Fruit fly (Drosophila melanogaster) whole organism, embryonic: Measurements from ENCODE around the gene CG43052.

ENCODE experiments used
- C15 ChIP-seq: fragments of 200-800 bp; sonication (Bioruptor generic); IDR thresholded peaks from 3 replicates; pipeline ENCODE4 v1.3.6; 2022; ENCODE audit warnings: missing biosample characterization, missing genetic modification characterization
- CG10431 ChIP-seq: fragments of 200-800 bp; sonication (Bioruptor generic); optimal IDR thresholded peaks from 3 replicates; lab custom pipeline; 2018; ENCODE audit warnings: missing biosample characterization, mild to moderate bottlenecking, missing genetic modification characterization
- CG11456 ChIP-seq: fragments of 200-800 bp; sonication (Bioruptor generic); IDR thresholded peaks from 3 replicates; pipeline ENCODE4 v1.3.6; 2022; ENCODE audit warnings: missing biosample characterization, missing genetic modification characterization
- CG11504 ChIP-seq: fragments of 200-800 bp; sonication (Bioruptor generic); optimal IDR thresholded peaks from 3 replicates; lab custom pipeline; 2019; ENCODE audit warnings: missing biosample characterization, mild to moderate bottlenecking, missing genetic modification characterization, moderate library complexity
- CG13123 ChIP-seq: fragments of 200-800 bp; sonication (Bioruptor generic); optimal IDR thresholded peaks from 2 replicates; lab custom pipeline; 2016; ENCODE audit warnings: missing biosample characterization, missing genetic modification characterization
- CG14441 ChIP-seq: fragments of 200-800 bp; sonication (Bioruptor generic); IDR thresholded peaks from 2 replicates; pipeline ENCODE4 v1.3.6; 2022; ENCODE audit warnings: missing biosample characterization, missing genetic modification characterization
- CG1602 ChIP-seq: fragments of 200-800 bp; sonication (Bioruptor generic); optimal IDR thresholded peaks from 3 replicates; lab custom pipeline; 2016; ENCODE audit warnings: missing biosample characterization, missing genetic modification characterization
- CG18011 ChIP-seq: fragments of 200-800 bp; sonication (Bioruptor generic); optimal IDR thresholded peaks from 2 replicates; lab custom pipeline; 2017; ENCODE audit warnings: missing biosample characterization, missing genetic modification characterization, mild to moderate bottlenecking, moderate library complexity, missing genotype
- CG2199 ChIP-seq: fragments of 200-800 bp; sonication (Bioruptor generic); IDR thresholded peaks from 3 replicates; pipeline ENCODE4 v1.3.6; 2022; ENCODE audit warnings: missing biosample characterization, missing genetic modification characterization
- CG3065 ChIP-seq: fragments of 200-800 bp; sonication (Bioruptor generic); optimal IDR thresholded peaks from 2 replicates; lab custom pipeline; 2016; ENCODE audit warnings: missing biosample characterization, missing genetic modification characterization
- CG31388 ChIP-seq: fragments of 200-800 bp; sonication (Bioruptor generic); optimal IDR thresholded peaks from 2 replicates; lab custom pipeline; 2016; ENCODE audit warnings: missing biosample characterization, missing genetic modification characterization
- CG3281 ChIP-seq: fragments of 200-800 bp; sonication (Bioruptor generic); optimal IDR thresholded peaks from 3 replicates; lab custom pipeline; 2017; ENCODE audit warnings: missing biosample characterization, mild to moderate bottlenecking, missing genetic modification characterization
- CG4360 ChIP-seq: fragments of 200-800 bp; sonication (Bioruptor generic); IDR thresholded peaks from 2 replicates; pipeline ENCODE4 v1.3.6; 2022; ENCODE audit warnings: missing biosample characterization, missing genetic modification characterization
- CG43689 ChIP-seq: fragments of 200-800 bp; sonication (Bioruptor generic); IDR thresholded peaks from 2 replicates; pipeline ENCODE4 v1.3.6; 2022; ENCODE audit warnings: missing biosample characterization, missing genetic modification characterization
- CG6254 ChIP-seq: fragments of 200-800 bp; sonication (Bioruptor generic); optimal IDR thresholded peaks from 3 replicates; lab custom pipeline; 2017; ENCODE audit warnings: mild to moderate bottlenecking, missing biosample characterization, missing genetic modification reagents, missing genetic modification characterization
- CG6683 ChIP-seq: fragments of 200-800 bp; sonication (Bioruptor generic); optimal IDR thresholded peaks from 2 replicates; lab custom pipeline; 2017; ENCODE audit warnings: missing biosample characterization, mild to moderate bottlenecking, missing genetic modification characterization, missing genetic modification reagents
- CG9437 ChIP-seq: fragments of 200-800 bp; sonication (Bioruptor generic); optimal IDR thresholded peaks from 2 replicates; lab custom pipeline; 2018; ENCODE audit warnings: missing biosample characterization, mild to moderate bottlenecking, missing genetic modification characterization
- CG9876 ChIP-seq: fragments of 200-800 bp; sonication (Bioruptor generic); optimal IDR thresholded peaks from 2 replicates; lab custom pipeline; 2016; ENCODE audit warnings: missing biosample characterization, missing genetic modification characterization
- Chrac-16 ChIP-seq: fragments of 200-800 bp; sonication (Bioruptor generic); optimal IDR thresholded peaks from 3 replicates; lab custom pipeline; 2016; ENCODE audit warnings: missing biosample characterization, missing genetic modification characterization
- Deaf1 ChIP-seq: fragments of 200-800 bp; optimal IDR thresholded peaks from 3 replicates; lab custom pipeline; 2019; ENCODE audit warnings: missing biosample characterization, mild to moderate bottlenecking, missing genetic modification characterization, moderate library complexity
- Dp ChIP-seq: fragments of 200-800 bp; sonication (Bioruptor generic); optimal IDR thresholded peaks from 2 replicates; lab custom pipeline; 2018; ENCODE audit warnings: missing biosample characterization, mild to moderate bottlenecking, missing genetic modification characterization, moderate library complexity
- Hey ChIP-seq: fragments of 200-800 bp; sonication (Bioruptor generic); optimal IDR thresholded peaks from 3 replicates; lab custom pipeline; 2018; ENCODE audit warnings: missing biosample characterization, mild to moderate bottlenecking, missing genetic modification characterization
- Hr78 ChIP-seq, 2 experiments: fragments of 200-800 bp in 1 of 2; fragments of >200 bp in 1 of 2; sonication (Bioruptor generic) in 1 of 2; optimal IDR thresholded peaks; 2 replicates each; lab custom pipeline; 2017 to 2019; ENCODE audit warnings: missing biosample characterization in 2 of 2, missing genetic modification characterization in 2 of 2, mild to moderate bottlenecking in 1 of 2, moderate library complexity in 1 of 2
- Max ChIP-seq: fragments of 200-800 bp; sonication (Bioruptor generic); optimal IDR thresholded peaks from 2 replicates; lab custom pipeline; 2016; ENCODE audit warnings: missing biosample characterization, mild to moderate bottlenecking, missing genetic modification characterization
- Mes4 ChIP-seq: fragments of 200-800 bp; sonication (Bioruptor generic); optimal IDR thresholded peaks from 2 replicates; lab custom pipeline; 2016; ENCODE audit warnings: missing biosample characterization, missing genetic modification characterization
- NC2β ChIP-seq: fragments of 200-800 bp; sonication (Bioruptor generic); optimal IDR thresholded peaks from 2 replicates; lab custom pipeline; 2016; ENCODE audit warnings: missing biosample characterization, missing genetic modification characterization
- NK7.1 ChIP-seq: fragments of 200-800 bp; sonication (Bioruptor generic); optimal IDR thresholded peaks from 3 replicates; lab custom pipeline; 2016; ENCODE audit warnings: missing biosample characterization, missing genetic modification characterization
- Nf-YA ChIP-seq: fragments of 200-800 bp; sonication (Bioruptor generic); IDR thresholded peaks from 2 replicates; pipeline ENCODE4 v1.3.6; 2022; ENCODE audit warnings: missing biosample characterization, missing genetic modification characterization
- Sox102F ChIP-seq: fragments of 200-800 bp; sonication (Bioruptor generic); optimal IDR thresholded peaks from 2 replicates; lab custom pipeline; 2018; ENCODE audit warnings: missing biosample characterization, mild to moderate bottlenecking, missing genetic modification characterization, moderate library complexity
- Ssrp ChIP-seq: fragments of 200-800 bp; sonication (Bioruptor generic); optimal IDR thresholded peaks from 2 replicates; lab custom pipeline; 2018; ENCODE audit warnings: missing biosample characterization, mild to moderate bottlenecking, missing genetic modification characterization, moderate library complexity
- Taf1 ChIP-seq: fragments of 200-800 bp; sonication (Bioruptor generic); IDR thresholded peaks from 2 replicates; pipeline ENCODE4 v1.3.6; 2022; ENCODE audit warnings: missing biosample characterization, missing genetic modification characterization
- chm ChIP-seq: fragments of 200-800 bp; sonication (Bioruptor generic); IDR thresholded peaks from 2 replicates; pipeline ENCODE4 v1.3.6; 2022; ENCODE audit warnings: missing biosample characterization, missing genetic modification characterization
- corto ChIP-seq: fragments of 200-800 bp; sonication (Bioruptor generic); optimal IDR thresholded peaks from 2 replicates; lab custom pipeline; 2016; ENCODE audit warnings: missing biosample characterization, mild to moderate bottlenecking, missing genetic modification characterization, moderate library complexity
- exex ChIP-seq: fragments of 200-800 bp; sonication (Bioruptor generic); optimal IDR thresholded peaks from 4 replicates; lab custom pipeline; 2018; ENCODE audit warnings: missing biosample characterization, mild to moderate bottlenecking, missing genetic modification characterization, moderate library complexity
- gfzf ChIP-seq: fragments of 200-800 bp; sonication (Bioruptor generic); optimal IDR thresholded peaks from 2 replicates; lab custom pipeline; 2016; ENCODE audit warnings: missing biosample characterization, mild to moderate bottlenecking, missing genetic modification characterization, moderate library complexity
- gsb-n ChIP-seq: fragments of 200-800 bp; sonication (Bioruptor generic); optimal IDR thresholded peaks from 3 replicates; lab custom pipeline; 2018; ENCODE audit warnings: missing biosample characterization, mild to moderate bottlenecking, missing genetic modification characterization
- hkb ChIP-seq, 2 experiments: fragments of 200-800 bp in 1 of 2; fragments of >200 bp in 1 of 2; sonication (Bioruptor generic) in 1 of 2; IDR thresholded peaks in 1 of 2; optimal IDR thresholded peaks in 1 of 2; 2 replicates each; pipeline versions ENCODE4 v1.3.6 to Lab custom; 2017 to 2022; ENCODE audit warnings: missing biosample characterization in 1 of 2, missing genetic modification characterization in 1 of 2
- jumu ChIP-seq: fragments of 200-800 bp; sonication (Bioruptor generic); optimal IDR thresholded peaks from 3 replicates; lab custom pipeline; 2016; ENCODE audit warnings: missing biosample characterization, missing genetic modification characterization
- knrl ChIP-seq: fragments of 200-800 bp; sonication (Bioruptor generic); IDR thresholded peaks from 3 replicates; pipeline ENCODE4 v1.3.6; 2022; ENCODE audit warnings: missing biosample characterization, missing genetic modification characterization; ENCODE audit not compliant: partially characterized antibody
- maf-S ChIP-seq: fragments of 200-800 bp; sonication (Bioruptor generic); optimal IDR thresholded peaks from 2 replicates; lab custom pipeline; 2016; ENCODE audit warnings: missing biosample characterization, missing genetic modification characterization
- org-1 ChIP-seq: fragments of 200-800 bp; sonication (Bioruptor generic); optimal IDR thresholded peaks from 2 replicates; lab custom pipeline; 2017; ENCODE audit warnings: missing biosample characterization, missing genetic modification characterization
- ro ChIP-seq: fragments of 200-800 bp; sonication (Bioruptor generic); IDR thresholded peaks from 2 replicates; pipeline ENCODE4 v1.3.6; 2022; ENCODE audit warnings: missing biosample characterization, missing genetic modification characterization
- row ChIP-seq: fragments of 200-800 bp; sonication (Bioruptor generic); IDR thresholded peaks from 3 replicates; pipeline ENCODE4 v1.3.6; 2022; ENCODE audit warnings: missing biosample characterization, missing genetic modification characterization
- sd ChIP-seq: fragments of 200-800 bp; sonication (Bioruptor generic); optimal IDR thresholded peaks from 3 replicates; lab custom pipeline; 2018; ENCODE audit warnings: missing biosample characterization, mild to moderate bottlenecking, missing genetic modification characterization, moderate library complexity
- sens-2 ChIP-seq: fragments of 200-800 bp; sonication (Bioruptor generic); IDR thresholded peaks from 2 replicates; pipeline ENCODE4 v1.3.6; 2022; ENCODE audit warnings: missing biosample characterization, missing genetic modification characterization
- seq ChIP-seq: fragments of 200-800 bp; sonication (Bioruptor generic); IDR thresholded peaks from 2 replicates; pipeline ENCODE4 v1.3.6; 2022; ENCODE audit warnings: missing biosample characterization, missing genetic modification characterization
- shn ChIP-seq: fragments of 200-800 bp; sonication (Bioruptor generic); optimal IDR thresholded peaks from 3 replicates; lab custom pipeline; 2016; ENCODE audit warnings: missing biosample characterization, missing genetic modification characterization
- usp ChIP-seq: fragments of >200 bp; optimal IDR thresholded peaks from 2 replicates; lab custom pipeline; 2017; ENCODE audit warnings: missing biosample characterization, missing genetic modification characterization
- vnd ChIP-seq: fragments of 200-800 bp; sonication (Bioruptor generic); IDR thresholded peaks from 3 replicates; pipeline ENCODE4 v1.3.6; 2022; ENCODE audit warnings: missing biosample characterization, missing genetic modification characterization; ENCODE audit not compliant: partially characterized antibody
- vvl ChIP-seq: fragments of 200-800 bp; sonication (Bioruptor generic); IDR thresholded peaks from 2 replicates; pipeline ENCODE4 v1.3.6; 2022; ENCODE audit warnings: missing biosample characterization, missing genetic modification characterization

The CG43052 gene

DNA sequence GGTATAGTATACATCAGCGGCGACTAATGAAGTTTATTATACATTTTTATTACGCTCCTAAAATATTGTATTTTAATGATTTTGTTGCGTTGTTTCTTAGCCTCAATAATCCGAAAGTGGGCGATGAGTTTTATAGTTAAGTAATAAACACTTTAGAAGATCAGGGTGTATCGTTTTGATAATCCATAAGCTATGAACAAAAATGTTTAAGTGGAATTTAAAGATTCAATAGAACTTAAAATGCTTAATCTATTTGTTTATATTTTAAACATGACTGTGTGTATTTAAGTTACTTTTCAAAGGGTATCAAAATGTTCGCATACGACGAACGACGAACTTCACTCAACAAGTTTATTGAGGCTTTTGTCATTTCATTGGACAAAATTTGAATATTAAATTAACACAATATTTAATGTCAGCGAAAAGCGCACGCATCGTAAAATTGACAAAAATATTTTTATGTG, 20.4 kb downstream of the CG43052 start (continued):
- TF ChIP-seq CG18011 (GFP tag; lab: Kevin White, UChicago) = peak; percentile 42
- TF ChIP-seq ro = peak; percentile 42; the same call in 1 of the 2 replicates
- TF ChIP-seq CG43689 (GFP tag; lab: Robert Waterston, UW) = peak; percentile 82
- no peak for TF ChIP-seq gfzf (GFP tag; lab: Kevin White, UChicago)
- TF ChIP-seq seq (GFP tag; lab: Robert Waterston, UW) = peak; percentile 76
- TF ChIP-seq vvl (GFP tag; lab: Robert Waterston, UW) = peak; percentile 88
- no peak for TF ChIP-seq knrl (GFP tag; lab: Robert Waterston, UW)
- no peak for TF ChIP-seq CG3065 (GFP tag; lab: Kevin White, UChicago)
- TF ChIP-seq gsb-n (tag; lab: Kevin White, UChicago) = no peak
- peak; percentile 68 for TF ChIP-seq CG14441 (GFP tag; lab: Robert Waterston, UW)
- no peak for TF ChIP-seq NK7.1 (GFP tag; lab: Kevin White, UChicago)
- no peak for TF ChIP-seq vnd (GFP tag; lab: Robert Waterston, UW)
- TF ChIP-seq Mes4 (GFP tag; lab: Kevin White, UChicago) = peak; percentile 14
- TF ChIP-seq CG9437 (GFP tag; lab: Kevin White, UChicago) = peak; percentile 66
- no peak for TF ChIP-seq hkb (optimal IDR thresholded peaks at IDR 0.05; lab: Kevin White, UChicago)
- peak; percentile 83 for TF ChIP-seq hkb (GFP tag; IDR thresholded peaks at IDR 0.05; lab: Robert Waterston, UW)
- TF ChIP-seq Max = no peak
- TF ChIP-seq Deaf1 = peak; percentile 63
- TF ChIP-seq sd (tag; lab: Kevin White, UChicago) = peak; percentile 56
- TF ChIP-seq Taf1 = peak; percentile 31; the same call in 1 of the 2 replicates
- no peak for TF ChIP-seq exex (tag; lab: Kevin White, UChicago)
- no peak for TF ChIP-seq CG6254 (GFP tag; lab: Kevin White, UChicago)
- TF ChIP-seq Hr78 (GFP tag; optimal IDR thresholded peaks at IDR 0.05; lab: Kevin White, UChicago) = peak in 1 of 2 experiments; percentile 28
- TF ChIP-seq Nf-YA = 0 out of 2 replicates have a peak, but pooled peaks have one; percentile 36
- peak; percentile 38 for TF ChIP-seq maf-S (GFP tag; lab: Kevin White, UChicago)
- TF ChIP-seq CG6683 (GFP tag; lab: Kevin White, UChicago) = no peak
- no peak for TF ChIP-seq C15 (GFP tag; lab: Robert Waterston, UW)
- TF ChIP-seq CG13123 (GFP tag; lab: Kevin White, UChicago) = no peak
- peak; percentile 41; the same call in 1 of the 2 replicates for TF ChIP-seq sens-2 (GFP tag; lab: Robert Waterston, UW)
- TF ChIP-seq CG10431 = no peak
- peak; percentile 94 for TF ChIP-seq Sox102F
- TF ChIP-seq corto (GFP tag; lab: Kevin White, UChicago) = no peak
- TF ChIP-seq Chrac-16 = peak; percentile 41
- peak; percentile 91 for TF ChIP-seq CG11504
- TF ChIP-seq NC2β (GFP tag; lab: Kevin White, UChicago) = peak; percentile 15
- peak; percentile 71 for TF ChIP-seq org-1 (GFP tag; lab: Kevin White, UChicago)
- no peak for TF ChIP-seq CG31388
- TF ChIP-seq row (GFP tag; lab: Robert Waterston, UW) = peak; percentile 86
- TF ChIP-seq chm = peak; percentile 56; the same call in 1 of the 2 replicates
- no peak for TF ChIP-seq Hey
- peak; percentile 23; the same call in 1 of the 3 replicates for TF ChIP-seq CG2199
- no peak for TF ChIP-seq CG4360 (GFP tag; lab: Robert Waterston, UW)
- TF ChIP-seq CG9876 (GFP tag; lab: Kevin White, UChicago) = no peak
- TF ChIP-seq CG1602 (GFP tag; lab: Kevin White, UChicago) = peak; percentile 31
- TF ChIP-seq usp (GFP tag; lab: Kevin White, UChicago) = no peak
- peak; percentile 79; the same call in 2 of the 3 replicates for TF ChIP-seq CG11456
- no peak for TF ChIP-seq Dp (GFP tag; lab: Kevin White, UChicago)
- TF ChIP-seq shn = peak; percentile 31
- peak; percentile 20 for TF ChIP-seq CG3281
- TF ChIP-seq jumu (GFP tag; lab: Kevin White, UChicago) = peak; percentile 14
- TF ChIP-seq Ssrp (tag; lab: Kevin White, UChicago) = peak; percentile 57
